Worm (Caenorhabditis elegans): ENCODE data around the gene C34D4.2.

ce11 chrIV:7166553-7166952 lies 12.1 kb downstream of the C34D4.2 start, which contains the start of gene C42D4.18:
- TF ChIP-seq nhr-232 (tag; optimal IDR thresholded peaks at IDR 0.05) (no peak), hlh-6 (tag; optimal IDR thresholded peaks at IDR 0.05) (no peak), tbx-7 (tag; optimal IDR thresholded peaks at IDR 0.05) (no peak), nfya-1 (tag; optimal IDR thresholded peaks at IDR 0.05) (no peak)

All from whole organism, late embryonic.